Worm (Caenorhabditis elegans) whole organism, L4 larva: Measurements from ENCODE around the gene F16G10.13.

Experiments
- D1046.2 ChIP-seq: fragments of 200-800 bp; sonication (Bioruptor generic); IDR thresholded peaks from 2 replicates; pipeline ENCODE4 v1.3.6; 2022; ENCODE audit warnings: missing genetic modification characterization, missing compliant biosample characterization
- F26F4.8 ChIP-seq: fragments of 200-800 bp; sonication (Bioruptor generic); conservative IDR thresholded peaks from 2 replicates; pipeline ENCODE4 v1.3.6; 2022; ENCODE audit warnings: missing genetic modification characterization, missing compliant biosample characterization
- F37D6.2 ChIP-seq: sonication (generic microtip); optimal IDR thresholded peaks from 2 replicates; lab custom pipeline; 2016; ENCODE audit warnings: mild to moderate bottlenecking, missing genetic modification characterization, missing compliant biosample characterization
- F44E2.7 ChIP-seq: fragments of 200-800 bp; sonication (Bioruptor generic); IDR thresholded peaks from 2 replicates; pipeline ENCODE4 v2.1.2; 2022; ENCODE audit warnings: missing genetic modification characterization, missing compliant biosample characterization
- F49E8.2 ChIP-seq: sonication (generic microtip); optimal IDR thresholded peaks from 2 replicates; lab custom pipeline; 2016; ENCODE audit warnings: missing compliant biosample characterization, mild to moderate bottlenecking, missing genetic modification characterization, borderline replicate concordance
- T20F7.1 ChIP-seq: fragments of 200-800 bp; sonication (Bioruptor generic); optimal IDR thresholded peaks from 2 replicates; lab custom pipeline; 2018; ENCODE audit warnings: mild to moderate bottlenecking, missing genetic modification characterization, missing compliant biosample characterization
- Y48G9A.11 ChIP-seq: fragments of 200-800 bp; sonication (Bioruptor generic); IDR thresholded peaks from 2 replicates; pipeline ENCODE4 v1.3.6; 2022; ENCODE audit warnings: missing genetic modification reagents, missing genetic modification characterization, missing compliant biosample characterization
- Y5F2A.4 ChIP-seq: fragments of 200-800 bp; sonication (Bioruptor generic); optimal IDR thresholded peaks from 2 replicates; lab custom pipeline; 2018; ENCODE audit warnings: mild to moderate bottlenecking, missing genetic modification characterization, missing compliant biosample characterization
- Y75B8A.6 ChIP-seq: fragments of 200-800 bp; sonication (Bioruptor generic); IDR thresholded peaks from 2 replicates; pipeline ENCODE4 v1.3.6; 2022; ENCODE audit warnings: missing genetic modification reagents, missing genetic modification characterization, missing compliant biosample characterization
- ZK337.2 ChIP-seq: fragments of 200-800 bp; sonication (Bioruptor generic); IDR thresholded peaks from 2 replicates; pipeline ENCODE4 v1.3.6; 2022; ENCODE audit warnings: missing genetic modification reagents, missing genetic modification characterization, missing compliant biosample characterization
- attf-4 ChIP-seq: sonication (generic microtip); optimal IDR thresholded peaks from 3 replicates; lab custom pipeline; 2017; ENCODE audit warnings: missing biosample characterization, missing genetic modification characterization
- ceh-20 ChIP-seq: fragments of 200-800 bp; sonication (Bioruptor generic); IDR thresholded peaks from 2 replicates; pipeline ENCODE4 v1.3.6; 2022; ENCODE audit warnings: missing genetic modification reagents, missing genetic modification characterization, missing compliant biosample characterization
- ceh-32 ChIP-seq: sonication (generic microtip); optimal IDR thresholded peaks from 2 replicates; lab custom pipeline; 2016; ENCODE audit warnings: mild to moderate bottlenecking, missing genetic modification characterization, missing compliant biosample characterization; ENCODE audit not compliant: poor library complexity
- ceh-62 ChIP-seq: sonication (generic microtip); optimal IDR thresholded peaks from 2 replicates; lab custom pipeline; 2017; ENCODE audit warnings: missing biosample characterization, missing genetic modification characterization
- ces-1 ChIP-seq: fragments of 150-350 bp; sonication (generic microtip); optimal IDR thresholded peaks from 4 replicates; lab custom pipeline; 2014; ENCODE audit warnings: missing biosample characterization, missing genetic modification reagents, missing genetic modification characterization
- daf-16 ChIP-seq, 3 experiments: sonication (generic microtip); optimal IDR thresholded peaks; 2 replicates each; lab custom pipeline; 2016 to 2017; ENCODE audit warnings: missing genetic modification characterization in 3 of 3, missing genetic modification reagents in 3 of 3, mild to moderate bottlenecking in 2 of 3, missing compliant biosample characterization in 2 of 3, missing biosample characterization in 1 of 3, moderate library complexity in 1 of 3
- dmd-6 ChIP-seq: fragments of 200-800 bp; sonication (Bioruptor generic); IDR thresholded peaks from 2 replicates; pipeline ENCODE4 v1.3.6; 2022; ENCODE audit warnings: missing genetic modification reagents, missing genetic modification characterization, missing compliant biosample characterization
- dve-1 ChIP-seq: sonication (generic microtip); optimal IDR thresholded peaks from 2 replicates; lab custom pipeline; 2017; ENCODE audit warnings: antibody characterized with exemption, mild to moderate bottlenecking, missing genetic modification characterization, missing compliant biosample characterization; ENCODE audit not compliant: insufficient read depth
- egl-27 ChIP-seq: sonication (generic microtip); optimal IDR thresholded peaks from 3 replicates; lab custom pipeline; 2017; ENCODE audit warnings: missing biosample characterization, missing genetic modification reagents, missing genetic modification characterization
- fos-1 ChIP-seq: fragments of 150-350 bp; optimal IDR thresholded peaks from 2 replicates; lab custom pipeline; 2014; ENCODE audit warnings: missing biosample characterization, missing genetic modification characterization
- gei-8 ChIP-seq: fragments of 200-800 bp; sonication (Bioruptor generic); optimal IDR thresholded peaks from 2 replicates; lab custom pipeline; 2018; ENCODE audit warnings: mild to moderate bottlenecking, missing genetic modification characterization, missing compliant biosample characterization
- hif-1 ChIP-seq, 2 experiments: sonication (generic microtip); optimal IDR thresholded peaks; 2 replicates each; lab custom pipeline; 2016 to 2017; ENCODE audit warnings: missing compliant biosample characterization in 2 of 2, missing genetic modification characterization in 2 of 2, missing genetic modification reagents in 2 of 2, missing genotype in 2 of 2, mild to moderate bottlenecking in 1 of 2
- hlh-11 ChIP-seq: fragments of 200-800 bp; sonication (Bioruptor generic); optimal IDR thresholded peaks from 2 replicates; lab custom pipeline; 2018; ENCODE audit warnings: mild to moderate bottlenecking, missing genetic modification characterization, missing compliant biosample characterization
- lim-7 ChIP-seq: fragments of 200-800 bp; sonication (Bioruptor generic); IDR thresholded peaks from 2 replicates; pipeline ENCODE4 v1.3.6; 2022; ENCODE audit warnings: missing genetic modification characterization, missing compliant biosample characterization
- lin-38 ChIP-seq: fragments of 200-800 bp; sonication (Bioruptor generic); IDR thresholded peaks from 2 replicates; pipeline ENCODE4 v1.3.6; 2022; ENCODE audit warnings: missing genetic modification reagents, missing genetic modification characterization, missing compliant biosample characterization
- madf-5 ChIP-seq, 2 experiments: fragments of 200-800 bp; sonication (Bioruptor generic); IDR thresholded peaks; 2 replicates each; pipeline ENCODE4 v1.3.6; 2022; ENCODE audit warnings: missing compliant biosample characterization in 2 of 2, missing genetic modification characterization in 2 of 2
- madf-9 ChIP-seq: fragments of 200-800 bp; sonication (Bioruptor generic); conservative IDR thresholded peaks from 2 replicates; pipeline ENCODE4 v1.3.6; 2022; ENCODE audit warnings: missing genetic modification reagents, missing genetic modification characterization, missing compliant biosample characterization
- mes-2 ChIP-seq: sonication (generic microtip); optimal IDR thresholded peaks from 2 replicates; lab custom pipeline; 2016; ENCODE audit warnings: missing genotype, mild to moderate bottlenecking, missing genetic modification characterization, missing compliant biosample characterization; ENCODE audit not compliant: poor library complexity, severe bottlenecking
- mxl-2 ChIP-seq: fragments of 200-800 bp; sonication (Bioruptor generic); conservative IDR thresholded peaks from 2 replicates; pipeline ENCODE4 v1.3.6; 2022; ENCODE audit warnings: missing genetic modification reagents, missing genetic modification characterization, missing compliant biosample characterization
- mxl-3 ChIP-seq: fragments of 200-800 bp; sonication (Bioruptor generic); optimal IDR thresholded peaks from 2 replicates; lab custom pipeline; 2018; ENCODE audit warnings: mild to moderate bottlenecking, missing genetic modification characterization, missing compliant biosample characterization
- nhr-11 ChIP-seq: fragments of 150-350 bp; optimal IDR thresholded peaks from 2 replicates; lab custom pipeline; 2014; ENCODE audit warnings: missing biosample characterization, missing genetic modification characterization
- nhr-25 ChIP-seq: sonication (generic microtip); optimal IDR thresholded peaks from 2 replicates; lab custom pipeline; 2017; ENCODE audit warnings: missing genetic modification characterization, mild to moderate bottlenecking, missing compliant biosample characterization, antibody characterized with exemption, moderate library complexity, borderline replicate concordance; ENCODE audit not compliant: insufficient read depth
- nhr-28 ChIP-seq: fragments of 150-350 bp; optimal IDR thresholded peaks from 2 replicates; lab custom pipeline; 2014; ENCODE audit warnings: missing biosample characterization, missing genetic modification characterization
- nhr-41 ChIP-seq: fragments of 200-800 bp; sonication (Bioruptor generic); IDR thresholded peaks from 2 replicates; pipeline ENCODE4 v1.3.6; 2022; ENCODE audit warnings: missing genetic modification reagents, missing genetic modification characterization, missing compliant biosample characterization
- nhr-48 ChIP-seq: sonication (generic microtip); optimal IDR thresholded peaks from 2 replicates; lab custom pipeline; 2016; ENCODE audit warnings: mild to moderate bottlenecking, missing genetic modification characterization, missing compliant biosample characterization
- nhr-6 ChIP-seq: fragments of 150-350 bp; optimal IDR thresholded peaks from 2 replicates; lab custom pipeline; 2014; ENCODE audit warnings: missing biosample characterization, missing genetic modification characterization
- nhr-77 ChIP-seq: fragments of 150-350 bp; optimal IDR thresholded peaks from 2 replicates; lab custom pipeline; 2014; ENCODE audit warnings: missing biosample characterization, missing genetic modification characterization
- pha-4 ChIP-seq, 2 experiments: fragments of 150-350 bp in 1 of 2; fragments of 200-800 bp in 1 of 2; sonication (Bioruptor generic) in 1 of 2; IDR thresholded peaks in 1 of 2; optimal IDR thresholded peaks in 1 of 2; 2 replicates each; pipeline versions ENCODE4 v1.3.6 to Lab custom; 2014 to 2022; ENCODE audit warnings: missing genetic modification characterization in 2 of 2, missing genetic modification reagents in 2 of 2, missing biosample characterization in 1 of 2, missing compliant biosample characterization in 1 of 2
- php-3 ChIP-seq: fragments of 200-800 bp; sonication (Bioruptor generic); IDR thresholded peaks from 2 replicates; pipeline ENCODE4 v1.3.6; 2022; ENCODE audit warnings: missing genetic modification reagents, missing genetic modification characterization, missing compliant biosample characterization
- pqm-1 ChIP-seq: sonication (generic microtip); optimal IDR thresholded peaks from 2 replicates; lab custom pipeline; 2017; ENCODE audit warnings: missing biosample characterization, missing genetic modification characterization
- rbr-2 ChIP-seq: sonication (generic microtip); optimal IDR thresholded peaks from 2 replicates; lab custom pipeline; 2016; ENCODE audit warnings: missing genotype, missing genetic modification characterization, missing compliant biosample characterization
- sdz-12 ChIP-seq: fragments of 200-800 bp; sonication (Bioruptor generic); optimal IDR thresholded peaks from 2 replicates; lab custom pipeline; 2018; ENCODE audit warnings: mild to moderate bottlenecking, missing genetic modification characterization, missing compliant biosample characterization
- skn-1 ChIP-seq: fragments of 150-350 bp; optimal IDR thresholded peaks from 2 replicates; lab custom pipeline; 2014; ENCODE audit warnings: missing biosample characterization, missing genetic modification characterization
- snpc-4 ChIP-seq: fragments of 150-350 bp; optimal IDR thresholded peaks from 2 replicates; lab custom pipeline; 2014; ENCODE audit warnings: missing biosample characterization, missing genetic modification characterization
- spr-3 ChIP-seq: fragments of 200-800 bp; sonication (Bioruptor generic); optimal IDR thresholded peaks from 2 replicates; lab custom pipeline; 2018; ENCODE audit warnings: mild to moderate bottlenecking, missing genetic modification characterization, missing compliant biosample characterization
- unc-130 ChIP-seq: sonication (generic microtip); optimal IDR thresholded peaks from 2 replicates; lab custom pipeline; 2016; ENCODE audit warnings: missing genetic modification reagents, missing genetic modification characterization, missing compliant biosample characterization
- unc-39 ChIP-seq: sonication (generic microtip); optimal IDR thresholded peaks from 2 replicates; lab custom pipeline; 2017; ENCODE audit warnings: missing biosample characterization, missing genetic modification characterization
- zfp-2 ChIP-seq: sonication (generic microtip); optimal IDR thresholded peaks from 2 replicates; lab custom pipeline; 2016; ENCODE audit warnings: mild to moderate bottlenecking, missing genetic modification characterization, missing compliant biosample characterization
- zfp-3 ChIP-seq: fragments of 200-800 bp; sonication (Bioruptor generic); conservative IDR thresholded peaks from 2 replicates; pipeline ENCODE4 v1.3.6; 2022; ENCODE audit warnings: missing genetic modification reagents, missing genetic modification characterization, missing compliant biosample characterization

The F16G10.13 gene

ce11 chrII:2378465-2379009 is 17.2 kb downstream of the F16G10.13 start (continued):
- TF ChIP-seq Y48G9A.11 (GFP tag; lab: Robert Waterston, UW) (no peak), php-3 (GFP tag; lab: Robert Waterston, UW) (peak; percentile 100), ces-1 (GFP tag; lab: Kevin White, UChicago) (no peak), snpc-4 (tag; lab: Kevin White, UChicago) (no peak), fos-1 (peak; percentile 88), spr-3 (GFP tag; lab: Kevin White, UChicago) (no peak), lin-38 (GFP tag; lab: Robert Waterston, UW) (no peak; the same call in 1 of the 2 replicates), rbr-2 (tag; lab: Kevin White, UChicago) (no peak), D1046.2 (GFP tag; lab: Robert Waterston, UW) (no peak), nhr-25 (tag; lab: Kevin White, UChicago) (no peak), dve-1 (tag; lab: Kevin White, UChicago) (peak; percentile 91), nhr-6 (tag; lab: Kevin White, UChicago) (peak; percentile 51), nhr-48 (peak; percentile 95), F26F4.8 (GFP tag; lab: Robert Waterston, UW) (no peak), unc-39 (tag; lab: Kevin White, UChicago) (no peak), egl-27 (tag; lab: Kevin White, UChicago) (no peak), unc-130 (GFP tag; lab: Kevin White, UChicago) (no peak), gei-8 (GFP tag; lab: Kevin White, UChicago) (no peak), zfp-3 (GFP tag; lab: Robert Waterston, UW) (no peak), hlh-11 (tag; lab: Kevin White, UChicago) (peak; percentile 98), ZK337.2 (0 out of 2 replicates have a peak, but pooled peaks have one; percentile 31), Y75B8A.6 (GFP tag; lab: Robert Waterston, UW) (peak; percentile 58; the same call in 1 of the 2 replicates), daf-16 (GFP tag; optimal IDR thresholded peaks at IDR 0.05; lab: Kevin White, UChicago) (peak in 1 of 2 experiments; percentile 98), daf-16 (tag; optimal IDR thresholded peaks at IDR 0.05; lab: Kevin White, UChicago) (peak; percentile 94), T20F7.1 (GFP tag; lab: Kevin White, UChicago) (peak; percentile 81), attf-4 (tag; lab: Kevin White, UChicago) (no peak), madf-9 (GFP tag; lab: Robert Waterston, UW) (0 out of 2 replicates have a peak, but pooled peaks have one; percentile 7), pqm-1 (tag; lab: Kevin White, UChicago) (peak; percentile 100), nhr-41 (GFP tag; lab: Robert Waterston, UW) (peak; percentile 93), nhr-28 (tag; lab: Kevin White, UChicago) (peak; percentile 95), lim-7 (GFP tag; lab: Robert Waterston, UW) (no peak), F49E8.2 (no peak), nhr-11 (tag; lab: Kevin White, UChicago) (no peak), madf-5 (GFP tag; IDR thresholded peaks at IDR 0.05; lab: Robert Waterston, UW) (no peak), zfp-2 (no peak), ceh-20 (GFP tag; lab: Robert Waterston, UW) (peak; percentile 84; the same call in 1 of the 2 replicates), hif-1 (tag; optimal IDR thresholded peaks at IDR 0.05; lab: Kevin White, UChicago) (no peak), ceh-32 (no peak), nhr-77 (tag; lab: Kevin White, UChicago) (peak; percentile 86), F37D6.2 (tag; lab: Kevin White, UChicago) (no peak), pha-4 (GFP tag; IDR thresholded peaks at IDR 0.05; lab: Robert Waterston, UW) (peak; percentile 92), pha-4 (tag; optimal IDR thresholded peaks at IDR 0.05; lab: Kevin White, UChicago) (no peak), ceh-62 (no peak), skn-1 (tag; lab: Kevin White, UChicago) (no peak), dmd-6 (peak; percentile 96), Y5F2A.4 (GFP tag; lab: Kevin White, UChicago) (no peak), sdz-12 (no peak), mes-2 (tag; lab: Kevin White, UChicago) (no peak), mxl-3 (GFP tag; lab: Kevin White, UChicago) (peak; percentile 66), F44E2.7 (GFP tag; lab: Robert Waterston, UW) (no peak), mxl-2 (GFP tag; lab: Robert Waterston, UW) (no peak)
